Worm (Caenorhabditis elegans) whole organism, L4 larva: ENCODE data around the gene C11G6.2.

Experiments
- ama-1 ChIP-seq: fragments of 150-350 bp; optimal IDR thresholded peaks from 2 replicates; lab custom pipeline; 2014; ENCODE audit warnings: inconsistent platforms, mixed read lengths
- fos-1 ChIP-seq: fragments of 150-350 bp; optimal IDR thresholded peaks from 2 replicates; lab custom pipeline; 2014; ENCODE audit warnings: missing biosample characterization, missing genetic modification characterization
- nhr-77 ChIP-seq: fragments of 150-350 bp; optimal IDR thresholded peaks from 2 replicates; lab custom pipeline; 2014; ENCODE audit warnings: missing biosample characterization, missing genetic modification characterization
- pqm-1 ChIP-seq: sonication (generic microtip); optimal IDR thresholded peaks from 2 replicates; lab custom pipeline; 2017; ENCODE audit warnings: missing biosample characterization, missing genetic modification characterization
- zip-2 ChIP-seq: fragments of 150-350 bp; optimal IDR thresholded peaks from 2 replicates; lab custom pipeline; 2014; ENCODE audit warnings: missing biosample characterization, missing genetic modification characterization
- ztf-11 ChIP-seq: fragments of 150-350 bp; optimal IDR thresholded peaks from 2 replicates; lab custom pipeline; 2014; ENCODE audit warnings: missing biosample characterization, missing genetic modification characterization

- no peak for TF ChIP-seq pqm-1 (tag; lab: Kevin White, UChicago)
- TF ChIP-seq fos-1 (tag; lab: Kevin White, UChicago), result no peak
- TF ChIP-seq ztf-11, result no peak
- no peak for TF ChIP-seq ama-1 (lab: Kevin White, UChicago)
- TF ChIP-seq nhr-77 (tag; lab: Kevin White, UChicago), result no peak
- TF ChIP-seq zip-2 (tag; lab: Kevin White, UChicago), result no peak
Observed at ce11 chrX:16328328-16328727, at the start of gene C11G6.2.
